Fruit fly (Drosophila melanogaster): Measurements from ENCODE around the gene CG31142.

The CG31142 gene

DNA sequence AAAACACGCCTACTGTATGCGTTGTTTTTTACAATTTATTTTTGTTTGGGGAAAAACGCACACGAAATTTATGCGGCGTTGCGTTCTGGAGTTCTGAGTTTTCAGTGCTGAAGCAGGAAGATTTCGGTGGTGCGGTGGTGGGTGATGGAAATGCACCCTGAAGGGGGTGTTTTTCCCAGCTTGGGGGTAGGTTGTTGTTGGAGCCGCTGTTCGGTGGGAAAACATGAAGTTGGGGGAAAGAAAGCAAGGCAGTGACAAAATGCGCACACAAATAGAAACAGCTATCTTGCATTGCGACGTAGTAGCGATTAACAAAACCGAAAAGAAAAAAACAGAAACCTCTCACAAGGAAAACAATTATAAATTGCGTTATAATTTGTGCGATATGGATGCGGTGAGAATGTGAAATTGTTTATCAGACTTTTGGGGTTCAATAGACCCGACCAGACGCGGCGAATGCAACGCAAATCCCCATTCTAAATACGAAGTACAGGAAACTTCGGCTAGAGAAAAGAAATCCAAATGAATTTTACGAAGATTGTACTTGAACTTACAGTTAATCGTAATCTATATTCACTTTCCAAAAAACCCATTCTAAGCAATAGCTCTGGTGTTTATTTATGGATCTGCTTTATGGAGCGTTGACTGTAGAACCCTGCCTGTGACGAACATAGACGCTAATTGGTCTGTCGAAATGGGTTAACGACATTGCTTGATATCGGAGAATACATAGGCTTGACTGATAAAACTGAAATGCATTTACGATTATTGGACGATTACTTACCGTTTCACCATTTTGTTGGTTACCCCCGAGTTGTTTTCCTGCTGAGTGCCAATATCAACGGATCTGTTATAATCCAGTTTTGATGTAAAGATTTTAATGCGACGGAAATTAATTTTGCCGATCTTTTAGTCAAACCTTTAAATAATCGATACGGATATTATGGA is 40.5 kb upstream of the CG31142 start:
- TF ChIP-seq tin (GFP tag; optimal IDR thresholded peaks at IDR 0.05) (no peak), CG8290 (GFP tag; optimal IDR thresholded peaks at IDR 0.05) (no peak), CG8290 (tag; optimal IDR thresholded peaks at IDR 0.05) (peak in 1 of 2 experiments; percentile 21), dmrt11E (tag; optimal IDR thresholded peaks at IDR 0.05) (peak; percentile 3), CG32532 (GFP tag; IDR thresholded peaks at IDR 0.05) (peak; percentile 18; the same call in 1 of the 2 replicates), CG6689 (GFP tag; IDR thresholded peaks at IDR 0.05) (no peak; the same call in 1 of the 2 replicates), CG31388 (GFP tag; optimal IDR thresholded peaks at IDR 0.05) (no peak), Hr3 (GFP tag; optimal IDR thresholded peaks at IDR 0.05) (peak; percentile 10), Pdp1 (GFP tag; optimal IDR thresholded peaks at IDR 0.05) (peak in 1 of 2 experiments; percentile 11), Scr (GFP tag; IDR thresholded peaks at IDR 0.05; ENCODE audit: partially characterized antibody) (no peak), CG17385 (GFP tag; optimal IDR thresholded peaks at IDR 0.05) (peak; percentile 29), CG1603 (tag; optimal IDR thresholded peaks at IDR 0.05) (peak; percentile 56), CG4617 (GFP tag; optimal IDR thresholded peaks at IDR 0.05; ENCODE audit: borderline replicate concordance) (no peak), CG15601 (tag; optimal IDR thresholded peaks at IDR 0.05) (no peak), CG9817 (tag; optimal IDR thresholded peaks at IDR 0.05) (no peak), jing (GFP tag; optimal IDR thresholded peaks at IDR 0.05) (peak; percentile 17), wdn (GFP tag; IDR thresholded peaks at IDR 0.05) (no peak), crol (GFP tag; IDR thresholded peaks at IDR 0.05) (peak; percentile 59), CG17359 (tag; optimal IDR thresholded peaks at IDR 0.05) (peak; percentile 23), hth (optimal IDR thresholded peaks at IDR 0.05) (no peak), corto (GFP tag; optimal IDR thresholded peaks at IDR 0.05) (peak; percentile 66), CG7839 (tag; optimal IDR thresholded peaks at IDR 0.05) (peak; percentile 30), Meics (GFP tag; optimal IDR thresholded peaks at IDR 0.05) (peak; percentile 14), Rfx (GFP tag; IDR thresholded peaks at IDR 0.05) (peak; percentile 38), ttk (GFP tag; IDR thresholded peaks at IDR 0.05) (no peak), unc-4 (GFP tag; IDR thresholded peaks at IDR 0.05; ENCODE audit: partially characterized antibody) (no peak), sisA (GFP tag; IDR thresholded peaks at IDR 0.05) (peak; percentile 34; the same call in 1 of the 2 replicates), HLH3B (GFP tag; IDR thresholded peaks at IDR 0.05) (peak; percentile 57; the same call in 1 of the 2 replicates), CG30403 (GFP tag; optimal IDR thresholded peaks at IDR 0.05) (peak; percentile 37), CG1602 (GFP tag; optimal IDR thresholded peaks at IDR 0.05) (peak; percentile 8), CG10462 (GFP tag; optimal IDR thresholded peaks at IDR 0.05) (no peak), fd96Cb (tag; optimal IDR thresholded peaks at IDR 0.05) (peak; percentile 21), knrl (GFP tag; IDR thresholded peaks at IDR 0.05; ENCODE audit: partially characterized antibody) (no peak), PHDP (tag; optimal IDR thresholded peaks at IDR 0.05) (peak; percentile 21), CG15269 (tag; optimal IDR thresholded peaks at IDR 0.05) (peak; percentile 35), CG1832 (GFP tag; optimal IDR thresholded peaks at IDR 0.05) (no peak), Sry-δ (GFP tag; optimal IDR thresholded peaks at IDR 0.05) (no peak), CG2712 (tag; optimal IDR thresholded peaks at IDR 0.05) (peak; percentile 36), CG11456 (GFP tag; IDR thresholded peaks at IDR 0.05) (no peak), CG4360 (GFP tag; IDR thresholded peaks at IDR 0.05) (peak; percentile 73), Hmr (GFP tag; optimal IDR thresholded peaks at IDR 0.05) (no peak), az2 (GFP tag; optimal IDR thresholded peaks at IDR 0.05) (no peak), bcd (GFP tag; optimal IDR thresholded peaks at IDR 0.05) (peak; percentile 5), lab (GFP tag; optimal IDR thresholded peaks at IDR 0.05) (peak; percentile 25), ATbp (GFP tag; optimal IDR thresholded peaks at IDR 0.05) (peak; percentile 5), Xbp1 (GFP tag; optimal IDR thresholded peaks at IDR 0.05) (peak; percentile 33), Hsf (GFP tag; optimal IDR thresholded peaks at IDR 0.05) (no peak), phol (tag; optimal IDR thresholded peaks at IDR 0.05) (peak; percentile 38)

All from whole organism, embryonic.